Worm (Caenorhabditis elegans) whole organism, L3 larva: ENCODE measurements around the gene unc-3.

Source experiments
- R02D3.7 ChIP-seq: fragments of 150-350 bp; optimal IDR thresholded peaks from 2 replicates; lab custom pipeline; 2014; ENCODE audit warnings: missing biosample characterization, missing genetic modification characterization
- ZK546.5 ChIP-seq: sonication (generic microtip); optimal IDR thresholded peaks from 2 replicates; lab custom pipeline; 2017; ENCODE audit warnings: missing biosample characterization, missing genetic modification characterization
- aly-2 ChIP-seq: fragments of 150-350 bp; optimal IDR thresholded peaks from 2 replicates; lab custom pipeline; 2014; ENCODE audit warnings: missing biosample characterization, missing genetic modification characterization
- ama-1 ChIP-seq: fragments of 150-350 bp; optimal IDR thresholded peaks from 2 replicates; lab custom pipeline; 2018
- ceh-16 ChIP-seq: sonication (generic microtip); optimal IDR thresholded peaks from 2 replicates; lab custom pipeline; 2017; ENCODE audit warnings: missing biosample characterization, missing genetic modification characterization
- ceh-28 ChIP-seq: fragments of 150-350 bp; optimal IDR thresholded peaks from 2 replicates; lab custom pipeline; 2014; ENCODE audit warnings: missing biosample characterization, missing genetic modification reagents, missing genetic modification characterization
- ceh-82 ChIP-seq: fragments of 150-350 bp; optimal IDR thresholded peaks from 2 replicates; lab custom pipeline; 2014; ENCODE audit warnings: missing biosample characterization, missing genetic modification characterization
- ceh-9 ChIP-seq: sonication (generic microtip); optimal IDR thresholded peaks from 2 replicates; lab custom pipeline; 2018; ENCODE audit warnings: missing biosample characterization, missing genetic modification characterization
- daf-12 ChIP-seq: fragments of 150-350 bp; optimal IDR thresholded peaks from 2 replicates; lab custom pipeline; 2014; ENCODE audit warnings: missing biosample characterization, missing genetic modification reagents, missing genetic modification characterization
- egl-5 ChIP-seq: fragments of 150-350 bp; optimal IDR thresholded peaks from 2 replicates; lab custom pipeline; 2017; ENCODE audit warnings: missing biosample characterization, missing genetic modification reagents, missing genetic modification characterization, inconsistent platforms
- elt-1 ChIP-seq: fragments of 150-350 bp; optimal IDR thresholded peaks from 2 replicates; lab custom pipeline; 2014; ENCODE audit warnings: missing biosample characterization, missing genetic modification characterization
- elt-2 ChIP-seq: sonication (generic microtip); optimal IDR thresholded peaks from 2 replicates; lab custom pipeline; 2016; ENCODE audit warnings: missing genetic modification reagents, mild to moderate bottlenecking, missing genetic modification characterization, missing compliant biosample characterization
- elt-3 ChIP-seq, 3 experiments: fragments of 150-350 bp in 1 of 3; sonication (generic microtip) in 2 of 3; optimal IDR thresholded peaks; 2 replicates in 2 of 3; 4 replicates in 1 of 3; lab custom pipeline; 2014 to 2017; ENCODE audit warnings: missing biosample characterization in 3 of 3, missing genetic modification characterization in 3 of 3
- eor-1 ChIP-seq, 2 experiments: fragments of 150-350 bp; optimal IDR thresholded peaks; 2 replicates each; lab custom pipeline; 2014 to 2018; ENCODE audit warnings: missing biosample characterization in 2 of 2, missing genetic modification characterization in 2 of 2
- fkh-10 ChIP-seq: sonication (generic microtip); optimal IDR thresholded peaks from 2 replicates; lab custom pipeline; 2017; ENCODE audit warnings: missing biosample characterization, missing genetic modification reagents, missing genetic modification characterization
- fkh-2 ChIP-seq: fragments of 150-350 bp; optimal IDR thresholded peaks from 2 replicates; lab custom pipeline; 2014; ENCODE audit warnings: missing biosample characterization, missing genetic modification reagents, missing genetic modification characterization
- fos-1 ChIP-seq: fragments of 150-350 bp; optimal IDR thresholded peaks from 2 replicates; lab custom pipeline; 2014; ENCODE audit warnings: missing biosample characterization, missing genetic modification characterization
- hmg-11 ChIP-seq: sonication (generic microtip); optimal IDR thresholded peaks from 2 replicates; lab custom pipeline; 2016; ENCODE audit warnings: missing genetic modification characterization, missing compliant biosample characterization
- jun-1 ChIP-seq: fragments of 150-350 bp; optimal IDR thresholded peaks from 2 replicates; lab custom pipeline; 2014; ENCODE audit warnings: missing biosample characterization, missing genetic modification reagents, missing genetic modification characterization
- lin-15B ChIP-seq: fragments of 150-350 bp; optimal IDR thresholded peaks from 2 replicates; lab custom pipeline; 2014; ENCODE audit warnings: missing biosample characterization, missing genetic modification characterization
- lin-39 ChIP-seq: fragments of 150-350 bp; optimal IDR thresholded peaks from 2 replicates; lab custom pipeline; 2018; ENCODE audit warnings: missing biosample characterization, missing genetic modification reagents, missing genetic modification characterization
- lsy-12 ChIP-seq: sonication (generic microtip); optimal IDR thresholded peaks from 2 replicates; lab custom pipeline; 2016; ENCODE audit warnings: mild to moderate bottlenecking, missing genetic modification characterization, missing compliant biosample characterization
- mml-1 ChIP-seq: fragments of 150-350 bp; sonication (generic microtip); optimal IDR thresholded peaks from 3 replicates; lab custom pipeline; 2014; ENCODE audit warnings: missing biosample characterization, missing genetic modification characterization
- nfya-1 ChIP-seq: sonication (generic microtip); optimal IDR thresholded peaks from 2 replicates; lab custom pipeline; 2017; ENCODE audit warnings: missing genetic modification characterization, mild to moderate bottlenecking, missing compliant biosample characterization, antibody characterized with exemption, moderate library complexity; ENCODE audit not compliant: insufficient read depth
- nhr-11 ChIP-seq: fragments of 150-350 bp; optimal IDR thresholded peaks from 2 replicates; lab custom pipeline; 2014; ENCODE audit warnings: missing biosample characterization, missing genetic modification characterization
- nhr-12 ChIP-seq: fragments of 150-350 bp; optimal IDR thresholded peaks from 2 replicates; lab custom pipeline; 2014; ENCODE audit warnings: missing biosample characterization, missing genetic modification characterization
- nhr-23 ChIP-seq: fragments of 150-350 bp; optimal IDR thresholded peaks from 2 replicates; lab custom pipeline; 2014; ENCODE audit warnings: missing biosample characterization, missing genetic modification reagents, missing genetic modification characterization
- nhr-237 ChIP-seq: fragments of 150-350 bp; optimal IDR thresholded peaks from 2 replicates; lab custom pipeline; 2014; ENCODE audit warnings: missing biosample characterization, missing genetic modification characterization
- nhr-25 ChIP-seq: sonication (generic microtip); optimal IDR thresholded peaks from 2 replicates; lab custom pipeline; 2017; ENCODE audit warnings: missing biosample characterization, missing genetic modification characterization
- nhr-28 ChIP-seq: fragments of 150-350 bp; optimal IDR thresholded peaks from 2 replicates; lab custom pipeline; 2014; ENCODE audit warnings: missing biosample characterization, missing genetic modification characterization
- nhr-43 ChIP-seq: sonication (generic microtip); optimal IDR thresholded peaks from 2 replicates; lab custom pipeline; 2016; ENCODE audit warnings: mild to moderate bottlenecking, missing genetic modification characterization, missing compliant biosample characterization; ENCODE audit not compliant: poor library complexity, severe bottlenecking
- nhr-67 ChIP-seq: fragments of 150-350 bp; optimal IDR thresholded peaks from 2 replicates; lab custom pipeline; 2014; ENCODE audit warnings: missing biosample characterization, missing genetic modification characterization
- nhr-76 ChIP-seq: fragments of 150-350 bp; sonication (generic microtip); optimal IDR thresholded peaks from 5 replicates; lab custom pipeline; 2014; ENCODE audit warnings: missing biosample characterization, missing genetic modification characterization
- nhr-77 ChIP-seq: fragments of 150-350 bp; optimal IDR thresholded peaks from 2 replicates; lab custom pipeline; 2014; ENCODE audit warnings: missing biosample characterization, missing genetic modification characterization
- pha-4 ChIP-seq: fragments of 150-350 bp; optimal IDR thresholded peaks from 2 replicates; lab custom pipeline; 2014; ENCODE audit warnings: missing biosample characterization, missing genetic modification reagents, missing genetic modification characterization
- pqm-1 ChIP-seq: fragments of 150-350 bp; optimal IDR thresholded peaks from 2 replicates; lab custom pipeline; 2017; ENCODE audit warnings: missing biosample characterization, missing genetic modification characterization, inconsistent platforms
- sea-2 ChIP-seq: fragments of 150-350 bp; sonication (generic microtip); optimal IDR thresholded peaks from 4 replicates; lab custom pipeline; 2014; ENCODE audit warnings: missing biosample characterization, missing genetic modification reagents, missing genetic modification characterization
- skn-1 ChIP-seq: fragments of 150-350 bp; optimal IDR thresholded peaks from 2 replicates; lab custom pipeline; 2014; ENCODE audit warnings: missing biosample characterization, missing genetic modification characterization
- snpc-4 ChIP-seq: fragments of 150-350 bp; optimal IDR thresholded peaks from 2 replicates; lab custom pipeline; 2014; ENCODE audit warnings: missing biosample characterization, missing genetic modification characterization
- tbx-2 ChIP-seq: sonication (generic microtip); optimal IDR thresholded peaks from 2 replicates; lab custom pipeline; 2016; ENCODE audit warnings: mild to moderate bottlenecking, missing genetic modification characterization, missing compliant biosample characterization
- unc-39 ChIP-seq: sonication (generic microtip); optimal IDR thresholded peaks from 4 replicates; lab custom pipeline; 2017; ENCODE audit warnings: missing biosample characterization, missing genetic modification characterization
- unc-62 ChIP-seq: fragments of 150-350 bp; sonication (generic microtip); optimal IDR thresholded peaks from 4 replicates; lab custom pipeline; 2014; ENCODE audit warnings: missing biosample characterization, missing genetic modification reagents, missing genetic modification characterization
- zag-1 ChIP-seq: fragments of 150-350 bp; optimal IDR thresholded peaks from 2 replicates; lab custom pipeline; 2014; ENCODE audit warnings: missing biosample characterization, missing genetic modification characterization
- ztf-11 ChIP-seq: fragments of 150-350 bp; optimal IDR thresholded peaks from 2 replicates; lab custom pipeline; 2014; ENCODE audit warnings: missing biosample characterization, missing genetic modification characterization
- ztf-4 ChIP-seq: fragments of 150-350 bp; optimal IDR thresholded peaks from 2 replicates; lab custom pipeline; 2014; ENCODE audit warnings: missing biosample characterization, missing genetic modification characterization

The unc-3 gene

DNA sequence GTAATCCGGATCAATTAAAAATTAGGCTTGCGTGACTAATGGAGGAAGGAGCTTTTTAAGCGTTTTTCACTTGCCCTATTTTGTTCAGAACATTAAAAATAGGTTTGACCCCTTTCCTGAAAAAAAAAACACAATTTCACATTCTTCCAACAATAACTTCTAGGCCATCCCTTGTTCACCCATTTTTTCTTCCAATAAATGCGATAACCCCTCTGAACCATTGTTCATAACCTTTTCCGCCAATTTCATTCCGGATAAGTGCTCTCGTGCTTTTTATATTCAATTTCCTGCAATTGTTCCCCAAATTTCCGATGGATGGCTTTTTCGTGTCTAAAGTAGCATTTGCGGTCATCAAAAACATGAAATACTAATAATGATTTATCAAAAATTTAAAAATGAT is 42.1 kb downstream of the unc-3 start:
- peak; percentile 74 for TF ChIP-seq nhr-43
- TF ChIP-seq pha-4 (tag; lab: Kevin White, UChicago) = peak; percentile 25
- peak; percentile 31 for TF ChIP-seq aly-2 (tag; lab: Kevin White, UChicago)
- no peak for TF ChIP-seq zag-1 (tag; lab: Kevin White, UChicago)
- peak; percentile 72 for TF ChIP-seq ama-1 (lab: Kevin White, UChicago)
- TF ChIP-seq snpc-4 (tag; lab: Kevin White, UChicago) = no peak
- TF ChIP-seq tbx-2 (tag; lab: Kevin White, UChicago) = peak; percentile 36
- peak; percentile 26 for TF ChIP-seq nhr-23 (tag; lab: Kevin White, UChicago)

DNA sequence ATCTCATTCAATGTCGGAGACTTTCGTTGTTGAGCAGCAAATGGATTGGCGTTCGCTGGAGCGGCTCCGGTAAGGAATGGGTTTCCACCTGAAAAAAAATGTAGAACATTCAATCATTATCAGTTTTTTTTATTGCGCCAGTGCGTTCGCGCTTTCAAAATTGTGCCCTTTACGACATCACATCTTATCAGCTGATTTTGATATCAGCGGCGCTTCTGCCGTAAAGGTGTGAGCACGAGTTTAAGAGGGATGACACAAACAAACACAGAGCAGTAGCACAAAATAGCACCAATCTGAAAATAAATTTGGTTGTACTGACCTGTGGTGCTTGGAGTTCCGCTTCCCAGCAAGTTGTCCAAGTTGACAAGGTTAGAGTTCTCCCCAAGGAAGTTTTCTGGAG is 43.4 kb downstream of the unc-3 start:
- TF ChIP-seq pha-4 (tag; lab: Kevin White, UChicago) (peak; percentile 29), ama-1 (lab: Kevin White, UChicago) (peak; percentile 55), nhr-43 (peak; percentile 7), tbx-2 (tag; lab: Kevin White, UChicago) (no peak), elt-1 (tag; lab: Kevin White, UChicago) (no peak), nfya-1 (tag; lab: Kevin White, UChicago) (peak; percentile 3), jun-1 (tag; lab: Kevin White, UChicago) (peak; percentile 7), pqm-1 (tag; lab: Kevin White, UChicago) (peak; percentile 83), elt-2 (tag; lab: Kevin White, UChicago) (peak; percentile 94)

DNA sequence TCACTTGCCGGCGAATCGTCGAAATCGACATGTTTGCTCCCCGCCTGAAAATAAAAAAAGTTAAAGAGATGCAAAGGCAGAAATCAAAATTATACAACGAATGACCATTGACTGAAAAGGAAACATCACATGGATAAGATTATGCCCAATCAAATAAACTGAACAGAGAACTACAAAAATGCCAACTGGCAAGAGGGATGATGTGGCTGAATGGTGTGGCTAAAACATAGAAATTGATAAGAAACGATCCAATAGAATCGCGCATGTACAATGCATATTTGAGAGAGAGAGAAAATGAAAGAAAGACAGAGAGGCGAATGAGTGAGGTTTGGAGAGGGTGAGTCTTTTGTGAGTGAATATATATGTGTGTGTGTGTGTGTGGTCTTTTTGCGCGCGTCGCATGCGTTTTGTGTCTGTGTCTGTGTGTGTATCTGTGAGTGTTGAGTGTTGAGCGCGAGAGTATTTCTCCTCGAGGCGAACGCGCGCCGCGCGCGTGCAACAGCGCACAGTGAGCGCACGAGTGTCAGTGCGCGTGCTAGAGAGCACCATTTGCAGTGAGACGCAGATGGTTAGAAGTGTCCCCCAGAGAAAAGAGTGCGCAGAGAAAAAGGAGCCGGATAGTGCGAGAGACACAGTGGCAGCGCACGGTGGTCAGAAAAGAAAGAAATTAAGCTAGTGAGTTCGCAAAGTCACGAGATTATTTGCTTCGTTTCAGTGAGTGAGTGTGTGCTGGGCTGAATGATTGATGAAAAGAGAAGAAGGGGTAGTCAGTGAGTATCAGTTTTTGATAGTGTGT is 45.3 kb downstream of the unc-3 start, which contains the start of gene epn-1:
TSS of gene epn-1 (minus strand) at position 51 of the 796 bp plus-strand sequence.
- TF ChIP-seq elt-1 (tag; lab: Kevin White, UChicago) = peak; percentile 82
- no peak for TF ChIP-seq ama-1 (lab: Kevin White, UChicago)
- no peak for TF ChIP-seq unc-39 (tag; lab: Kevin White, UChicago)
- peak; percentile 90 for TF ChIP-seq fkh-10 (GFP tag; lab: Kevin White, UChicago)
- peak; percentile 94 for TF ChIP-seq lsy-12 (tag; lab: Kevin White, UChicago)
- TF ChIP-seq jun-1 (tag; lab: Kevin White, UChicago) = peak; percentile 99
- TF ChIP-seq fkh-2 = peak; percentile 49
- peak; percentile 73 for TF ChIP-seq mml-1 (tag; lab: Kevin White, UChicago)
- TF ChIP-seq lin-15B (tag; lab: Kevin White, UChicago) = peak; percentile 81
- peak; percentile 93 for TF ChIP-seq pha-4 (tag; lab: Kevin White, UChicago)
- TF ChIP-seq nhr-12 = no peak
- TF ChIP-seq nhr-25 (tag; lab: Kevin White, UChicago) = peak; percentile 99
- peak; percentile 82 for TF ChIP-seq ceh-82 (tag; lab: Kevin White, UChicago)
- TF ChIP-seq nhr-23 (tag; lab: Kevin White, UChicago) = peak; percentile 91
- TF ChIP-seq daf-12 (tag; lab: Kevin White, UChicago) = peak; percentile 84
- TF ChIP-seq hmg-11 (tag; lab: Kevin White, UChicago) = peak; percentile 95
- TF ChIP-seq nhr-11 (tag; lab: Kevin White, UChicago) = peak; percentile 94
- peak; percentile 46 for TF ChIP-seq nhr-237 (tag; lab: Kevin White, UChicago)
- TF ChIP-seq eor-1 (tag; optimal IDR thresholded peaks at IDR 0.05; lab: Kevin White, UChicago) = peak in 1 of 2 experiments; percentile 40
- TF ChIP-seq aly-2 (tag; lab: Kevin White, UChicago) = no peak
- peak; percentile 89 for TF ChIP-seq pqm-1 (tag; lab: Kevin White, UChicago)
- TF ChIP-seq nhr-76 (tag; lab: Kevin White, UChicago) = peak; percentile 63
- peak; percentile 97 for TF ChIP-seq lin-39 (tag; lab: Kevin White, UChicago)
- TF ChIP-seq unc-62 (GFP tag; lab: Kevin White, UChicago) = peak; percentile 96
- peak; percentile 70 for TF ChIP-seq sea-2 (GFP tag; lab: Kevin White, UChicago)
- peak; percentile 91 for TF ChIP-seq egl-5 (tag; lab: Kevin White, UChicago)
- peak; percentile 82 for TF ChIP-seq R02D3.7 (tag; lab: Kevin White, UChicago)
- TF ChIP-seq nfya-1 (tag; lab: Kevin White, UChicago) = peak; percentile 94
- TF ChIP-seq ceh-9 (tag; lab: Kevin White, UChicago) = no peak
- peak; percentile 81 for TF ChIP-seq nhr-77 (tag; lab: Kevin White, UChicago)
- peak; percentile 76 for TF ChIP-seq fos-1 (tag; lab: Kevin White, UChicago)
- TF ChIP-seq ZK546.5 (tag; lab: Kevin White, UChicago) = no peak
- peak in 2 of 3 experiments; percentile 66 to 73 for TF ChIP-seq elt-3 (tag; optimal IDR thresholded peaks at IDR 0.05; lab: Kevin White, UChicago)
- TF ChIP-seq ztf-4 (tag; lab: Kevin White, UChicago) = peak; percentile 77
- TF ChIP-seq nhr-67 (tag; lab: Kevin White, UChicago) = no peak
- peak; percentile 90 for TF ChIP-seq ceh-28 (tag; lab: Kevin White, UChicago)
- no peak for TF ChIP-seq nhr-28 (tag; lab: Kevin White, UChicago)
- TF ChIP-seq nhr-43 = peak; percentile 91
- no peak for TF ChIP-seq ceh-16 (tag; lab: Kevin White, UChicago)
- TF ChIP-seq snpc-4 (tag; lab: Kevin White, UChicago) = peak; percentile 69
- peak; percentile 94 for TF ChIP-seq tbx-2 (tag; lab: Kevin White, UChicago)
- TF ChIP-seq ztf-11 (tag; lab: Kevin White, UChicago) = no peak
- TF ChIP-seq skn-1 = peak; percentile 64
- peak; percentile 97 for TF ChIP-seq elt-2 (tag; lab: Kevin White, UChicago)
